Worm (Caenorhabditis elegans) whole organism, L1 larva: ENCODE results near the gene tra-1.
A peak's percentile ranks its signal among the peaks of the same experiment; 100 is the strongest.

Experiments used
- C04F5.9 ChIP-seq: sonication (generic microtip); optimal IDR thresholded peaks from 2 replicates; lab custom pipeline; 2016; ENCODE audit warnings: missing genetic modification characterization, missing compliant biosample characterization
- C34B4.2 ChIP-seq: sonication (generic microtip); optimal IDR thresholded peaks from 2 replicates; lab custom pipeline; 2017; ENCODE audit warnings: mild to moderate bottlenecking, missing genetic modification characterization, missing compliant biosample characterization
- F16B12.6 ChIP-seq: fragments of 150-350 bp; optimal IDR thresholded peaks from 2 replicates; lab custom pipeline; 2014; ENCODE audit warnings: missing biosample characterization, missing genetic modification characterization
- Y116A8C.19 ChIP-seq: sonication (generic microtip); optimal IDR thresholded peaks from 2 replicates; lab custom pipeline; 2016; ENCODE audit warnings: missing compliant biosample characterization, missing genetic modification characterization, borderline replicate concordance
- aha-1 ChIP-seq: fragments of 150-350 bp; optimal IDR thresholded peaks from 2 replicates; lab custom pipeline; 2014; ENCODE audit warnings: missing biosample characterization, missing genetic modification characterization
- alr-1 ChIP-seq: fragments of 200-800 bp; sonication (Bioruptor generic); optimal IDR thresholded peaks from 2 replicates; lab custom pipeline; 2018; ENCODE audit warnings: borderline replicate concordance, mild to moderate bottlenecking, missing genetic modification characterization, missing compliant biosample characterization
- ama-1 ChIP-seq: fragments of 150-350 bp; optimal IDR thresholded peaks from 2 replicates; lab custom pipeline; 2014
- blmp-1 ChIP-seq: fragments of 150-350 bp; optimal IDR thresholded peaks from 2 replicates; lab custom pipeline; 2014; ENCODE audit warnings: missing biosample characterization, missing genetic modification characterization
- ceh-8 ChIP-seq: fragments of 200-800 bp; sonication (Bioruptor generic); optimal IDR thresholded peaks from 2 replicates; lab custom pipeline; 2018; ENCODE audit warnings: mild to moderate bottlenecking, missing genetic modification characterization, moderate library complexity, missing compliant biosample characterization
- ceh-82 ChIP-seq, 3 experiments: fragments of 150-350 bp in 1 of 3; sonication (generic microtip) in 2 of 3; optimal IDR thresholded peaks; 2 replicates each; lab custom pipeline; 2014 to 2017; ENCODE audit warnings: missing biosample characterization in 3 of 3, missing genetic modification characterization in 3 of 3
- ceh-88 ChIP-seq: fragments of 200-800 bp; sonication (Bioruptor generic); IDR thresholded peaks from 2 replicates; pipeline ENCODE4 v1.3.6; 2022; ENCODE audit warnings: missing genetic modification characterization, missing compliant biosample characterization
- ces-1 ChIP-seq: fragments of 150-350 bp; optimal IDR thresholded peaks from 2 replicates; lab custom pipeline; 2014; ENCODE audit warnings: missing biosample characterization, missing genetic modification reagents, missing genetic modification characterization
- dpl-1 ChIP-seq, 3 experiments: fragments of 150-350 bp in 2 of 3; sonication (generic microtip) in 1 of 3; optimal IDR thresholded peaks; 2 replicates each; lab custom pipeline; 2014 to 2017; ENCODE audit warnings: missing biosample characterization in 3 of 3, missing genetic modification characterization in 3 of 3, missing genetic modification reagents in 3 of 3
- dsc-1 ChIP-seq: sonication (generic microtip); optimal IDR thresholded peaks from 2 replicates; lab custom pipeline; 2016; ENCODE audit warnings: mild to moderate bottlenecking, missing genetic modification characterization, missing compliant biosample characterization
- efl-1 ChIP-seq, 4 experiments: fragments of 150-350 bp; optimal IDR thresholded peaks in 3 of 4; peaks in 1 of 4; 1 replicate in 1 of 4; 2 replicates in 3 of 4; lab custom pipeline; 2014; ENCODE audit warnings: missing biosample characterization in 2 of 4, missing genetic modification characterization in 2 of 4, missing genetic modification reagents in 2 of 4
- elt-3 ChIP-seq, 6 experiments: fragments of 150-350 bp in 1 of 6; sonication (generic microtip); optimal IDR thresholded peaks; 2 replicates each; lab custom pipeline; 2017 to 2018; ENCODE audit warnings: missing biosample characterization in 6 of 6, missing genetic modification characterization in 6 of 6, inconsistent platforms in 1 of 6
- ets-5 ChIP-seq: fragments of 200-800 bp; sonication (Bioruptor generic); IDR thresholded peaks from 2 replicates; pipeline ENCODE4 v1.3.6; 2022; ENCODE audit warnings: missing genetic modification characterization, missing compliant biosample characterization
- fkh-10 ChIP-seq: sonication (generic microtip); optimal IDR thresholded peaks from 2 replicates; lab custom pipeline; 2017; ENCODE audit warnings: missing biosample characterization, missing genetic modification reagents, missing genetic modification characterization
- grh-1 ChIP-seq: fragments of 200-800 bp; sonication (Bioruptor generic); IDR thresholded peaks from 2 replicates; pipeline ENCODE4 v1.3.6; 2022; ENCODE audit warnings: missing genetic modification reagents, missing genetic modification characterization, missing compliant biosample characterization
- hlh-17 ChIP-seq: fragments of 200-800 bp; sonication (Bioruptor generic); optimal IDR thresholded peaks from 2 replicates; lab custom pipeline; 2018; ENCODE audit warnings: missing genetic modification characterization, mild to moderate bottlenecking, missing compliant biosample characterization, moderate library complexity, borderline replicate concordance
- hpl-2 ChIP-seq: fragments of 150-350 bp; optimal IDR thresholded peaks from 2 replicates; lab custom pipeline; 2014; ENCODE audit warnings: missing biosample characterization, missing genetic modification reagents, missing genetic modification characterization
- irx-1 ChIP-seq: sonication (generic microtip); optimal IDR thresholded peaks from 2 replicates; lab custom pipeline; 2016; ENCODE audit warnings: missing genetic modification characterization, missing compliant biosample characterization
- jun-1 ChIP-seq: fragments of 150-350 bp; optimal IDR thresholded peaks from 2 replicates; lab custom pipeline; 2014; ENCODE audit warnings: missing biosample characterization, missing genetic modification reagents, missing genetic modification characterization
- lin-39 ChIP-seq: fragments of 150-350 bp; optimal IDR thresholded peaks from 2 replicates; lab custom pipeline; 2014; ENCODE audit warnings: missing biosample characterization, missing genetic modification reagents, missing genetic modification characterization
- lsy-2 ChIP-seq, 2 experiments: fragments of 150-350 bp; optimal IDR thresholded peaks; 2 replicates each; lab custom pipeline; 2014; ENCODE audit warnings: missing biosample characterization in 2 of 2, missing genetic modification characterization in 2 of 2
- mdl-1 ChIP-seq, 2 experiments: fragments of 150-350 bp; optimal IDR thresholded peaks; 2 replicates each; lab custom pipeline; 2014 to 2017; ENCODE audit warnings: missing biosample characterization in 2 of 2, missing genetic modification characterization in 2 of 2, inconsistent platforms in 1 of 2
- mef-2 ChIP-seq: fragments of 150-350 bp; optimal IDR thresholded peaks from 2 replicates; lab custom pipeline; 2014; ENCODE audit warnings: missing biosample characterization, missing genetic modification characterization
- nhr-11 ChIP-seq: fragments of 150-350 bp; optimal IDR thresholded peaks from 2 replicates; lab custom pipeline; 2014; ENCODE audit warnings: missing biosample characterization, missing genetic modification characterization
- nhr-20 ChIP-seq: sonication (generic microtip); optimal IDR thresholded peaks from 2 replicates; lab custom pipeline; 2016; ENCODE audit warnings: mild to moderate bottlenecking, missing genetic modification characterization, missing compliant biosample characterization
- nhr-77 ChIP-seq: fragments of 150-350 bp; optimal IDR thresholded peaks from 2 replicates; lab custom pipeline; 2014; ENCODE audit warnings: missing biosample characterization, missing genetic modification characterization
- nhr-90 ChIP-seq: sonication (generic microtip); optimal IDR thresholded peaks from 2 replicates; lab custom pipeline; 2016; ENCODE audit warnings: mild to moderate bottlenecking, missing genetic modification characterization, missing compliant biosample characterization; ENCODE audit not compliant: poor library complexity
- pax-3 ChIP-seq: fragments of 200-800 bp; sonication (Bioruptor generic); optimal IDR thresholded peaks from 2 replicates; lab custom pipeline; 2018; ENCODE audit warnings: mild to moderate bottlenecking, missing genetic modification characterization, moderate library complexity, missing compliant biosample characterization
- pqm-1 ChIP-seq: sonication (generic microtip); optimal IDR thresholded peaks from 3 replicates; lab custom pipeline; 2017; ENCODE audit warnings: missing biosample characterization, missing genetic modification characterization
- rnt-1 ChIP-seq: sonication (generic microtip); optimal IDR thresholded peaks from 2 replicates; lab custom pipeline; 2016; ENCODE audit warnings: mild to moderate bottlenecking, missing genetic modification characterization, moderate library complexity, missing compliant biosample characterization
- skn-1 ChIP-seq: fragments of 150-350 bp; optimal IDR thresholded peaks from 2 replicates; lab custom pipeline; 2014; ENCODE audit warnings: missing biosample characterization, missing genetic modification characterization
- sptf-1 ChIP-seq: fragments of 150-350 bp; optimal IDR thresholded peaks from 2 replicates; lab custom pipeline; 2014; ENCODE audit warnings: missing biosample characterization, missing genetic modification characterization
- swsn-7 ChIP-seq: sonication (generic microtip); optimal IDR thresholded peaks from 2 replicates; lab custom pipeline; 2016; ENCODE audit warnings: missing genetic modification characterization, missing compliant biosample characterization
- unc-30 ChIP-seq: sonication (generic microtip); optimal IDR thresholded peaks from 2 replicates; lab custom pipeline; 2017; ENCODE audit warnings: missing biosample characterization, missing genetic modification characterization
- unc-62 ChIP-seq: fragments of 150-350 bp; optimal IDR thresholded peaks from 2 replicates; lab custom pipeline; 2014; ENCODE audit warnings: missing biosample characterization, missing genetic modification reagents, missing genetic modification characterization
- unc-98 ChIP-seq: fragments of 200-800 bp; sonication (Bioruptor generic); IDR thresholded peaks from 2 replicates; pipeline ENCODE4 v1.3.6; 2022; ENCODE audit warnings: missing genetic modification characterization, missing compliant biosample characterization
- vab-15 ChIP-seq: sonication (generic microtip); optimal IDR thresholded peaks from 2 replicates; lab custom pipeline; 2017; ENCODE audit warnings: missing genotype, mild to moderate bottlenecking, missing genetic modification characterization, missing compliant biosample characterization
- zip-4 ChIP-seq: fragments of 200-800 bp; sonication (Bioruptor generic); optimal IDR thresholded peaks from 2 replicates; lab custom pipeline; 2018; ENCODE audit warnings: mild to moderate bottlenecking, missing genetic modification characterization, moderate library complexity, missing compliant biosample characterization

tra-1 gene

ce11 chrIII:11157099-11157498 is 37.9 kb downstream of the tra-1 start, which contains the start of gene Y47D3A.31:
Gene Y47D3A.31, minus strand, starts transcription at chrIII:11157199.
- TF ChIP-seq C34B4.2 (tag; lab: Kevin White, UChicago) (no peak), unc-98 (GFP tag; lab: Robert Waterston, UW) (no peak), ceh-88 (GFP tag; lab: Robert Waterston, UW) (no peak), dsc-1 (tag; lab: Kevin White, UChicago) (no peak), Y116A8C.19 (no peak), mdl-1 (tag; optimal IDR thresholded peaks at IDR 0.05; lab: Kevin White, UChicago) (no peak), swsn-7 (tag; lab: Kevin White, UChicago) (no peak), unc-62 (GFP tag; lab: Kevin White, UChicago) (no peak), grh-1 (no peak), rnt-1 (tag; lab: Kevin White, UChicago) (no peak)
- TF ChIP-seq, all 84 proteins: peak for 0

ce11 chrIII:11154527-11154926 is 40.5 kb downstream of the tra-1 start, which contains the start of gene cku-70:
Gene cku-70, plus strand, starts transcription at chrIII:11154827.
- TF ChIP-seq unc-30 (no peak), aha-1 (no peak), unc-98 (GFP tag; lab: Robert Waterston, UW) (no peak), C34B4.2 (tag; lab: Kevin White, UChicago) (no peak), lsy-2 (tag; optimal IDR thresholded peaks at IDR 0.05; lab: Kevin White, UChicago) (no peak), irx-1 (tag; lab: Kevin White, UChicago) (no peak), alr-1 (tag; lab: Kevin White, UChicago) (no peak), ces-1 (GFP tag; lab: Kevin White, UChicago) (no peak), mef-2 (tag; lab: Kevin White, UChicago) (no peak)
- TF ChIP-seq, all 84 proteins: peak for 0

ce11 chrIII:11149254-11149876 is 45.6 kb downstream of the tra-1 start:
- TF ChIP-seq fkh-10 (no peak), skn-1 (tag; lab: Kevin White, UChicago) (peak; percentile 60), ama-1 (lab: Kevin White, UChicago) (no peak), dpl-1 (GFP tag; optimal IDR thresholded peaks at IDR 0.05; lab: Kevin White, UChicago) (peak in 1 of 3 experiments; percentile 12), blmp-1 (tag; lab: Kevin White, UChicago) (no peak), aha-1 (no peak), efl-1 (optimal IDR thresholded peaks at IDR 0.05; lab: Kevin White, UChicago) (peak in 1 of 2 experiments; percentile 4), efl-1 (GFP tag; optimal IDR thresholded peaks at IDR 0.05 in 1 of 2; lab: Kevin White, UChicago) (peak in 1 of 2 experiments; percentile 12)

DNA sequence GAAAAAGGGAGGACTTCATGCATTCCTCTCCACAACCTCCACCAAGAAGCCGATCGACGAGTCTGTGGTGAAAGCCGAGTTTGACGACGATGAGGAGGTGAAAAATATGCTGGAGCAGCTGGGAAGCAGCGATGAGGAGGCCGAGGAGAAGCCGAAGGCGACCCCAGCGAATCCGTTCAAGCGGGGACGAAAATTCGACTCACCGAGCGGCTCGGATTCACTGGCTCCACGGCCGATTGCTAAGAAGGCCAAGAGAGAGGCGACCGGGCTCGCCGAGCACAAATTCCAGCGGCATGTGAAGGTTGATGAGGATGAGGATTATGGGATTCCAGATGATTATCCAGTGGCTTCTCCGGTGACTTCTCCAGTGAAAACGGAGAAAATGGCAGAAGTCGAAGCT is 52.1 kb downstream of the tra-1 start:
- TF ChIP-seq fkh-10 (no peak), jun-1 (tag; lab: Kevin White, UChicago) (no peak), hlh-17 (GFP tag; lab: Kevin White, UChicago) (no peak), ceh-82 (tag; optimal IDR thresholded peaks at IDR 0.05; lab: Kevin White, UChicago) (no peak), blmp-1 (tag; lab: Kevin White, UChicago) (no peak), ceh-88 (GFP tag; lab: Robert Waterston, UW) (no peak), unc-62 (GFP tag; lab: Kevin White, UChicago) (no peak), C04F5.9 (no peak), irx-1 (tag; lab: Kevin White, UChicago) (no peak), nhr-77 (no peak), nhr-90 (no peak), vab-15 (tag; lab: Kevin White, UChicago) (no peak)

- TF ChIP-seq pqm-1 (tag; lab: Kevin White, UChicago) (no peak), nhr-20 (tag; lab: Kevin White, UChicago) (peak; percentile 79), elt-3 (tag; optimal IDR thresholded peaks at IDR 0.05; lab: Kevin White, UChicago) (peak in 3 of 6 experiments; percentile 39 to 72 (median 53)), hpl-2 (GFP tag; lab: Kevin White, UChicago) (no peak), zip-4 (GFP tag; lab: Kevin White, UChicago) (no peak), hlh-17 (GFP tag; lab: Kevin White, UChicago) (no peak), pax-3 (tag; lab: Kevin White, UChicago) (peak; percentile 83), nhr-11 (tag; lab: Kevin White, UChicago) (no peak), lin-39 (tag; lab: Kevin White, UChicago) (peak; percentile 8), fkh-10 (peak; percentile 55), nhr-77 (peak; percentile 40), F16B12.6 (tag; lab: Kevin White, UChicago) (peak; percentile 67), sptf-1 (tag; lab: Kevin White, UChicago) (no peak), ets-5 (no peak), ceh-8 (GFP tag; lab: Kevin White, UChicago) (no peak)
Measured at ce11 chrIII:11141791-11142490, 53.1 kb downstream of the tra-1 start, which contains the start of the genes Y47D3A.1 and pola-1. Gene Y47D3A.1, minus strand, starts transcription at chrIII:11141841. Gene pola-1, plus strand, starts transcription at chrIII:11142448.
